Worm (Caenorhabditis elegans): Measurements from ENCODE around the gene sym-1.

Gene sym-1

ce11 chrX:14602676-14603075 lies 21.3 kb downstream of the sym-1 start, which contains the start of gene eor-2:
Gene eor-2, plus strand, starts transcription at chrX:14603017.
- TF ChIP-seq unc-62 (GFP tag; optimal IDR thresholded peaks at IDR 0.05), result no peak

ce11 chrX:14607770-14608169 lies 26.3 kb downstream of the sym-1 start:
- no peak for TF ChIP-seq unc-62 (GFP tag; optimal IDR thresholded peaks at IDR 0.05)

- TF ChIP-seq unc-62 (GFP tag; optimal IDR thresholded peaks at IDR 0.05), result no peak
Observed at ce11 chrX:14610093-14610763, 28.8 kb downstream of the sym-1 start.

ce11 chrX:14611074-14611473 lies 29.7 kb downstream of the sym-1 start, which contains the start of gene rbc-1:
Gene rbc-1, plus strand, starts transcription at chrX:14611374.
- no peak for TF ChIP-seq unc-62 (GFP tag; optimal IDR thresholded peaks at IDR 0.05)

- no peak for TF ChIP-seq unc-62 (GFP tag; optimal IDR thresholded peaks at IDR 0.05)
Observed at ce11 chrX:14621207-14621606, 39.8 kb downstream of the sym-1 start.

- no peak for TF ChIP-seq unc-62 (GFP tag; optimal IDR thresholded peaks at IDR 0.05)
Observed at ce11 chrX:14628816-14629215, 47.4 kb downstream of the sym-1 start, which contains the start of gene F54E4.2. Gene F54E4.2, minus strand, starts transcription at chrX:14628916.

ce11 chrX:14633679-14634078 lies 52.3 kb downstream of the sym-1 start:
- no peak for TF ChIP-seq unc-62 (GFP tag; optimal IDR thresholded peaks at IDR 0.05)
